Fruit fly (Drosophila melanogaster) ovary, adult (tissue): ENCODE measurements around the gene CG13021.

Source experiments
- CG17801 ChIP-seq: fragments of 200-800 bp; optimal IDR thresholded peaks from 2 replicates; lab custom pipeline; 2019; ENCODE audit warnings: missing biosample characterization, mild to moderate bottlenecking, missing genetic modification characterization, moderate library complexity; ENCODE audit not compliant: partially characterized antibody

The CG13021 gene

dm6 chrX:3545849-3546518 is 31.9 kb downstream of the CG13021 start:
- TF ChIP-seq CG17801 = peak; percentile 76

dm6 chrX:3548568-3548967 is 34.5 kb downstream of the CG13021 start:
- no peak for TF ChIP-seq CG17801

- TF ChIP-seq CG17801 = no peak
These were observed 35.2 kb downstream of the CG13021 start for dm6 chrX:3549275-3549674.

- TF ChIP-seq CG17801 = no peak
These were observed 41.2 kb downstream of the CG13021 start for dm6 chrX:3555190-3555849.

- no peak for TF ChIP-seq CG17801
These were observed 43.4 kb downstream of the CG13021 start, which contains the start of gene ppk8 for dm6 chrX:3557512-3557911. Gene ppk8, plus strand, starts transcription at chrX:3557812.

- TF ChIP-seq CG17801 = no peak
These were observed 44.3 kb downstream of the CG13021 start for dm6 chrX:3558372-3558771.
